Worm (Caenorhabditis elegans) whole organism, midembryonic: ENCODE results near the gene T16A1.4.
"Not testable (repeated sequence)": the region's sequence is repeated elsewhere in the genome, so short reads cannot be mapped to it uniquely, and the experiment has no call there.

Experiments used
- T22C8.4 ChIP-seq: fragments of 200-800 bp; sonication (Bioruptor generic); IDR thresholded peaks from 2 replicates; pipeline ENCODE4 v1.3.6; 2022; ENCODE audit warnings: missing genetic modification characterization, missing compliant biosample characterization
- cog-1 ChIP-seq: sonication (generic microtip); optimal IDR thresholded peaks from 2 replicates; lab custom pipeline; 2016; ENCODE audit warnings: missing genetic modification characterization, missing compliant biosample characterization
- flt-1 ChIP-seq: fragments of 200-800 bp; sonication (Bioruptor generic); IDR thresholded peaks from 2 replicates; pipeline ENCODE4 v1.3.6; 2022; ENCODE audit warnings: missing genetic modification characterization, missing compliant biosample characterization
- klf-2 ChIP-seq: fragments of 200-800 bp; sonication (Bioruptor generic); conservative IDR thresholded peaks from 2 replicates; pipeline ENCODE4 v1.3.6; 2022; ENCODE audit warnings: missing genetic modification reagents, missing genetic modification characterization, missing compliant biosample characterization
- med-1 ChIP-seq: sonication (generic microtip); optimal IDR thresholded peaks from 2 replicates; lab custom pipeline; 2017; ENCODE audit warnings: missing genetic modification characterization, mild to moderate bottlenecking, missing compliant biosample characterization, antibody characterized with exemption, missing genetic modification reagents; ENCODE audit not compliant: insufficient read depth
- ref-1 ChIP-seq: fragments of 200-800 bp; sonication (Bioruptor generic); conservative IDR thresholded peaks from 2 replicates; pipeline ENCODE4 v1.3.6; 2022; ENCODE audit warnings: missing genetic modification reagents, missing genetic modification characterization, missing compliant biosample characterization
- tab-1 ChIP-seq: fragments of 200-800 bp; sonication (Bioruptor generic); IDR thresholded peaks from 2 replicates; pipeline ENCODE4 v1.3.6; 2022; ENCODE audit warnings: missing genetic modification characterization, missing compliant biosample characterization
- ztf-23 ChIP-seq: fragments of 200-800 bp; sonication (Bioruptor generic); IDR thresholded peaks from 2 replicates; pipeline ENCODE4 v1.3.6; 2022; ENCODE audit warnings: missing genetic modification reagents, missing genetic modification characterization, missing compliant biosample characterization
- ztf-29 ChIP-seq: fragments of 200-800 bp; sonication (Bioruptor generic); IDR thresholded peaks from 2 replicates; pipeline ENCODE4 v1.3.6; 2022; ENCODE audit warnings: missing genetic modification reagents, missing genetic modification characterization, missing compliant biosample characterization

The T16A1.4 gene

DNA sequence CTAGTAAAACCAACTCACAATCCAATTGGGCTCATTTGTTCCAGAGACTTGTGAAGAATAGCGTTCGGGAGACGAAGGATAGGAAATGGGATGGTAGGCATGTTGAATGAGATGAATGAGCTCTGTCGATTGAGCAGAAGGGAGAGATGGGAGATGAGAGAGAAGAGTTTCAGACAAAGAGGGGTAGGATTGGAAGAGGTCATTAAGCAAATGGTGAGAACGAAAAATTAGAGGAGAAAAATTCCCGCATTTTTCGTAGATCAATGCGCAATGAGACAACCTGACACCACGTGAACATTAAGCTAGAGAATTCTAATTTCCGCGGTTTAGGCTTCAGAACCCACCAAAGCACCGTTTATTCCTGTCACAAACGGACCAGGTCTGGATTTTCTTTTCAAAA, 17.4 kb upstream of the T16A1.4 start, which contains the start of gene F07E5.13:
F07E5.13 (minus strand) TSS at position 101 of the 400 bp plus-strand sequence.
- TF ChIP-seq ref-1 (GFP tag; lab: Robert Waterston, UW), result no peak
- TF ChIP-seq T22C8.4 (GFP tag; lab: Robert Waterston, UW), result no peak
- no peak for TF ChIP-seq klf-2
- no peak for TF ChIP-seq tab-1 (GFP tag; lab: Robert Waterston, UW)
- TF ChIP-seq ztf-23 (GFP tag; lab: Robert Waterston, UW), result no peak
- TF ChIP-seq flt-1 (GFP tag; lab: Robert Waterston, UW), result no peak
- TF ChIP-seq ztf-29 (GFP tag; lab: Robert Waterston, UW), result no peak
- TF ChIP-seq med-1, result no peak
- no peak for TF ChIP-seq cog-1 (tag; lab: Kevin White, UChicago)

DNA sequence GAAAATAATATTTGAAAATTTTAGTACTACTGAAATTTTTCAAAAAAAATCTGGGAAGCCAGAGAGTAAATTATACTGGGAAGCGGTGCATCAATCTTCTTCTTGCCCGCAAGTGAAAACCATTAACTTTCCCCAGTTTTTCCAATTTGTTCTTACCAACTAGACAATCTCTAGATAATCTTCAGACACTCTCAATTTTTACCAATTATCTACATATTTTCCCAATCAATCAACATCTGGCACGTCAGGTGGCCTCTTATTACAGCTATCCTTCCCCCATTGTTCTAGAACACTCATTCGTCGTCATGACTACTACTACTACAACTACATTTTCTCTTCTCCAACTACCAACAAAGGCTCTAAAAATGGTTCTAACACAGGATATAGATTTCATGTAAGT, 16.9 kb upstream of the T16A1.4 start, which contains the start of gene fbxb-6:
fbxb-6 (plus strand) TSS at position 301 of the 400 bp plus-strand sequence.
- TF ChIP-seq T22C8.4 (GFP tag; lab: Robert Waterston, UW) (no peak), ztf-23 (GFP tag; lab: Robert Waterston, UW) (no peak), tab-1 (GFP tag; lab: Robert Waterston, UW) (no peak), ztf-29 (GFP tag; lab: Robert Waterston, UW) (no peak), med-1 (no peak), cog-1 (tag; lab: Kevin White, UChicago) (no peak), flt-1 (GFP tag; lab: Robert Waterston, UW) (no peak), klf-2 (no peak)

DNA sequence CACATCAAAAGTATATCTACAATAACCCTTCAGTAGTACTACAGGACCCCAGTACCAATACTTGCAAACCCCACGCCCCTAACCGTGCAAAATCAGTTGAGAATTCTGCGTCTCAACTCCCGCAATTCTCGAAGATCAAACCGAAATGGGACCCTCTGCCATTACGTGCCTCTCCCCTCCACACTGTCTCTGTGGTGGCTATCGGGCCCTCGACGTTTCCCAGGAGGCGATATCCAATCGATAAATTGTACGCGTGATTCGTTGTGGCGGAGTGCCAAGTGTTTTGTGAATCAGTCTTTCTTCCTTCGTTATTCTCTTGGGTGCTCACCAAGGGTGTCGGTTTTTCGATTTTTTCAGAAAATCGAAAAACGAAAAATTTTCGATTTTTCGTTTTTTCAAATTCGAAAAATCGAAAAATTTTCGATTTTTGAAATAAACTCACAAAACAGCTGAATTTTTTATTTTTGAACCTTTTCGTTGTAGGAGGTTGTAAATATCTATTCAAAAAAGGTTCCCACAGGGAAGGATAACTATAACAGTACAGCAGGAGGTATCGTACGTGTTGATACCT, 13.8 kb upstream of the T16A1.4 start, which contains the start of gene F07E5.12:
F07E5.12 (plus strand) TSS at position 521 of the 571 bp plus-strand sequence.
- not testable (repeated sequence) for TF ChIP-seq cog-1 (tag; lab: Kevin White, UChicago); ztf-29 (GFP tag; lab: Robert Waterston, UW); ref-1 (GFP tag; lab: Robert Waterston, UW)

DNA sequence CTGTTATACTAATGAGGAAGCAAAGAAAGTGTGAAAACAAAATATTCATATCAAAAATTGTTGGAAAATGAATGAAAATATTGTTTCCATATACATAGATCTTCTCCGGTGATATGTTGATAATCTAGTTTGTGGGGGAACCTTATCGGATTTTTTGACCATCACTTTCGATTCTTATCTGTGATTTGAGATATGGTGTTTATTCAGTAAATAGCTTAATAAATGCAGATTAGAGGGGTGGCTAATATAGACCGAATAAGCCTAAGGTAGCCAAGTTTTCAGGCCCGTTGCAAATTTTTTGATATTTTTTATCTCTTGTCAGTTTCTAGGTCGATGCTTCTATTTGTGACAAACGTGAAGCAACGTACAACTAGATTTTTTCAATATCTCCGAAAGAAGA, 9.9 kb upstream of the T16A1.4 start, which contains the start of gene F07E5.7:
F07E5.7 (minus strand) TSS at position 101 of the 400 bp plus-strand sequence.
- TF ChIP-seq klf-2 (no peak), cog-1 (tag; lab: Kevin White, UChicago) (no peak), ztf-23 (GFP tag; lab: Robert Waterston, UW) (no peak), med-1 (no peak), ref-1 (GFP tag; lab: Robert Waterston, UW) (no peak), tab-1 (GFP tag; lab: Robert Waterston, UW) (no peak), flt-1 (GFP tag; lab: Robert Waterston, UW) (no peak), ztf-29 (GFP tag; lab: Robert Waterston, UW) (no peak), T22C8.4 (GFP tag; lab: Robert Waterston, UW) (no peak)

DNA sequence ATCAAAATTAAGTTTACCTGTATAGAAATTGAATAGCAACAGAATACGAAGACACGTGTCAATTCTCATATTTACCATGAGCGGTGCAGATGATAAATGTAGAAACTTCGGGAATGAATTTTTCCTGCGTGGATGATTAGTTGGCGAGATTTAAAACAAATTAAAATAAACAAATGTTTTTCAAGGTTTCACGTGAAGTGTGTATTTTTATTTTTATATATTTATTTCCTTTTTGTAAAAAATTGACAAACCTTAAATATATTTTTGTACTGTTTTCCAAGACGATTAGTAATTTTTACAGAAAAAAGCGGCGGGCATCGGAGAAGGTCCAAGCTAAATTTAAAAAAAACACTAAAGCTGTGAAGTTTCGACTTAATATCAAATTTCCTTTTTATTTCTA, 5.8 kb upstream of the T16A1.4 start, which contains the start of gene F07E5.8:
F07E5.8 (minus strand) TSS at position 101 of the 400 bp plus-strand sequence.
- TF ChIP-seq ref-1 (GFP tag; lab: Robert Waterston, UW), result no peak
- TF ChIP-seq klf-2, result no peak
- TF ChIP-seq tab-1 (GFP tag; lab: Robert Waterston, UW), result no peak
- no peak for TF ChIP-seq flt-1 (GFP tag; lab: Robert Waterston, UW)
- no peak for TF ChIP-seq cog-1 (tag; lab: Kevin White, UChicago)
- TF ChIP-seq ztf-23 (GFP tag; lab: Robert Waterston, UW), result no peak
- no peak for TF ChIP-seq T22C8.4 (GFP tag; lab: Robert Waterston, UW)
- no peak for TF ChIP-seq ztf-29 (GFP tag; lab: Robert Waterston, UW)
- no peak for TF ChIP-seq med-1

DNA sequence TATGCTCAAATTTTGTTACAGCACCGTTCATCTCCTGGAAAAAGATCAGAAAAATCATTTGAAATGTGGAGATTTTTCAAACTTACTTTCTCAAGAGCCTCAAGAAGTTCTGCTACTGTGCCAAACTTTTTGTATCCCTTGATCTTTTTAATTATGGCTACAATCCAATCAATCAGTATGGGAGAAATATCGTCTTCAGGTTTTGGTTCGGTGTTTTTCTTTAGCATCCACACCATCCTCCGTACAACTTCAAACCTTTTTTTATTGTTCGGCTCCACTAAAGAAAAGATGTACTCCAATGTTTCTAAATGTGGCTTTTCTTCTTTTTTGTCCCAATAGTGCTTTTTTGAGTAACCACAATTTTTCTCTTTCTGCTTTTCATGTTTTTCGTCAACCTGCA, 4.9 kb upstream of the T16A1.4 start:
- no peak for TF ChIP-seq ztf-23 (GFP tag; lab: Robert Waterston, UW)
- TF ChIP-seq tab-1 (GFP tag; lab: Robert Waterston, UW), result no peak
- no peak for TF ChIP-seq med-1
- TF ChIP-seq ref-1 (GFP tag; lab: Robert Waterston, UW), result no peak
- no peak for TF ChIP-seq flt-1 (GFP tag; lab: Robert Waterston, UW)
- TF ChIP-seq ztf-29 (GFP tag; lab: Robert Waterston, UW), result no peak
- TF ChIP-seq cog-1 (tag; lab: Kevin White, UChicago), result no peak
- TF ChIP-seq klf-2, result no peak
- TF ChIP-seq T22C8.4 (GFP tag; lab: Robert Waterston, UW), result no peak

DNA sequence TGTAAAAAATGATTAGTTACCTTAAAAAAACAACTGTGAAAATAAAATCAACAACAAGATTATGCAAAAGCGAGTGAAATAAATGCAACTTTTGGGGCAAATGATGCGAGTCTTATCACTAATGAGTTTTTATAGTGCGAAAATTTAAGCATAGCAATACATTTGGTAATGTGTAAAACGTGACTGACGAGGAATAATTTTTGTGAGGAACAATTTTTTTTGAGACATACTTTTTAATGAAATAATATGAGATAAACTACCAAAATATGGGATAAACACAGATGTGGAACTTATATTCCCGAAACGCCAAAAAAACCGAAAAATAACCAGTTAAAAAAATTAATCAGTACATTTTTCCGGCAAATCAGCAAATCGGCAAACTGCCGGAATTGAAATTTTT, 932 bp upstream of the T16A1.4 start, which contains the start of gene F07E5.9:
F07E5.9 (minus strand) TSS at position 101 of the 400 bp plus-strand sequence.
- TF ChIP-seq flt-1 (GFP tag; lab: Robert Waterston, UW) (no peak), tab-1 (GFP tag; lab: Robert Waterston, UW) (no peak), ztf-23 (GFP tag; lab: Robert Waterston, UW) (no peak), klf-2 (no peak), T22C8.4 (GFP tag; lab: Robert Waterston, UW) (no peak), cog-1 (tag; lab: Kevin White, UChicago) (no peak), med-1 (no peak), ztf-29 (GFP tag; lab: Robert Waterston, UW) (no peak), ref-1 (GFP tag; lab: Robert Waterston, UW) (no peak)

DNA sequence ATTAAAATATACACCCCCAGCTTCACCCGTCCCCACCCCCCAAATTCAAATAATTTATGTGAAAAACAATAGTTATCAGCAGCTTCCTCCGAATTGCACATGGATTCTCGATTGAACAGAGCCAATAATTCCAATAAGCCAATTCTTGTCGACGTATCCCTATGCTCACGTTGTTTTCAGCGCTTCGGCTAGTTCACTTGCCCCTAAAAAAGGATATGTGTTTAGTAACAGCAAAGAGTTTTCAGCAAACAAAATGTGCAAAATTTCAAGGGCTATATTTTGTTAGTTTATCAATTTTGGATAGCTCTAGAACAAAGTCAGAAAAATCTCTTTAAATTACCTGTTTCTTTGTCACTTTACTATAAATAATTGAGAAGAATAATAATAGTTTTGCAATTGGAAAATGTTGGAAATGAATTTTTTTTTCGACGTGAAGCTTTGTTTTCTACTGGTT, 2.4 kb downstream of the T16A1.4 start, which contains the start of the genes T16A1.5 and fbxc-49:
T16A1.5 (minus strand) TSS at position 101 of the 454 bp plus-strand sequence.
fbxc-49 (plus strand) TSS at position 404 of the 454 bp plus-strand sequence.
- TF ChIP-seq ztf-29 (GFP tag; lab: Robert Waterston, UW) (no peak), flt-1 (GFP tag; lab: Robert Waterston, UW) (no peak), ref-1 (GFP tag; lab: Robert Waterston, UW) (no peak), tab-1 (GFP tag; lab: Robert Waterston, UW) (no peak), cog-1 (tag; lab: Kevin White, UChicago) (no peak), klf-2 (no peak), ztf-23 (GFP tag; lab: Robert Waterston, UW) (no peak), T22C8.4 (GFP tag; lab: Robert Waterston, UW) (no peak), med-1 (no peak)

DNA sequence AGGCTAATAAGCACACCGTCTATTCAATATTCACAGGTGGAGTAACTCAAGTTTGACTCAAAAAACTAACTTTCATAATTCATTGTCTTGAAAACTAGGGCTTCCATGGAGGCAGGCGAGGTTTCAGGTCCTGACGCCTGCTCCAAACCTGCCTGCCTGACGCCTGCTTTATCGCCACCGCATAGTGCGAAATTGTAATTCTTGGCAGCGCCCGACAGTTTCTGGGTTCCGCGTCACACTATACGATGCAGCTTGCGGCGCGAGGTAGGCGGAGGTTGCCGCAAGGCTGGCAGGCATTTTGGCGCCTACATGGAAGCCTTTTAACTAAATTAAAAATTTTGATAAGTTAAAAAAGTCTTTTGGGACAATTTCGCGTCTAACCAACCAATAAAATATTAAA, 5.8 kb downstream of the T16A1.4 start:
- no peak for TF ChIP-seq ztf-23 (GFP tag; lab: Robert Waterston, UW)
- TF ChIP-seq cog-1 (tag; lab: Kevin White, UChicago), result no peak
- TF ChIP-seq tab-1 (GFP tag; lab: Robert Waterston, UW), result no peak
- TF ChIP-seq med-1, result no peak
- TF ChIP-seq T22C8.4 (GFP tag; lab: Robert Waterston, UW), result no peak
- no peak for TF ChIP-seq flt-1 (GFP tag; lab: Robert Waterston, UW)
- no peak for TF ChIP-seq ztf-29 (GFP tag; lab: Robert Waterston, UW)
- no peak for TF ChIP-seq ref-1 (GFP tag; lab: Robert Waterston, UW)
- no peak for TF ChIP-seq klf-2
